Fruit fly (Drosophila melanogaster): ENCODE measurements around the gene NetA.

NetA gene

DNA sequence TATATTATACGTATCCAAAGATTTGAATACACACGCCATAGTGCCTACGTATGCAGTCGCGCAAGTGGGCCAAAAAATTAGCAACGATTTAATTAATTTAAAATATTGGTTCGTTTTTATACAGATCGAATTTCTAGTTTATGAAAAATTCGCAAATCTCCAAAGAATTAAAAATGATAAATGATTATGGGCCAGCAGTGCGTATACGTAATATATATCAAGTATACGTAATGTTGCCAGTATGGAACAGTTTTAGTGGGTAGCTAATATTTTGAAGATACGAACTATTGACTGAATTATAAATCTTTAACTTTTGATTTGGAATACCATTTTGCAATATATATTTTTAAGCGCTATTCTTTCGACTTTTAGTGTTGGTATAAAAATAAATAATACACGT is 60.6 kb downstream of the NetA start (continued):
- TF ChIP-seq CG9817 (tag; optimal IDR thresholded peaks at IDR 0.05) (peak; percentile 26), CG14710 (tag; optimal IDR thresholded peaks at IDR 0.05) (no peak), bab2 (GFP tag; optimal IDR thresholded peaks at IDR 0.05) (no peak), Rfx (GFP tag; IDR thresholded peaks at IDR 0.05) (peak; percentile 46; the same call in 1 of the 2 replicates), abd-A (tag; optimal IDR thresholded peaks at IDR 0.05) (no peak), Med (GFP tag) (peak; percentile 82), lmd (GFP tag; IDR thresholded peaks at IDR 0.05) (no peak; the same call in 1 of the 2 replicates), row (GFP tag; IDR thresholded peaks at IDR 0.05) (peak; percentile 28; the same call in 1 of the 3 replicates), bcd (GFP tag; optimal IDR thresholded peaks at IDR 0.05) (peak; percentile 1), Blimp-1 (GFP tag; optimal IDR thresholded peaks at IDR 0.05) (no peak), ERR (GFP tag; optimal IDR thresholded peaks at IDR 0.05) (no peak), Fer1 (GFP tag; optimal IDR thresholded peaks at IDR 0.05) (peak; percentile 9), CG7271 (tag; optimal IDR thresholded peaks at IDR 0.05) (no peak), Drgx (GFP tag; IDR thresholded peaks at IDR 0.05) (no peak), cg (GFP tag; optimal IDR thresholded peaks at IDR 0.05) (no peak), Hmr (GFP tag; optimal IDR thresholded peaks at IDR 0.05) (peak; percentile 31), dm (GFP tag; optimal IDR thresholded peaks at IDR 0.05) (no peak), unpg (GFP tag; optimal IDR thresholded peaks at IDR 0.05) (peak; percentile 16), CG6689 (GFP tag; IDR thresholded peaks at IDR 0.05) (0 out of 2 replicates have a peak, but pooled peaks have one; percentile 8), tgo (GFP tag; IDR thresholded peaks at IDR 0.05) (no peak), salm (tag; optimal IDR thresholded peaks at IDR 0.05) (peak; percentile 14), Aef1 (GFP tag; IDR thresholded peaks at IDR 0.05) (no peak), CG13424 (tag; optimal IDR thresholded peaks at IDR 0.05) (peak; percentile 56), Meics (GFP tag; optimal IDR thresholded peaks at IDR 0.05) (peak; percentile 61), Lhr (GFP tag; optimal IDR thresholded peaks at IDR 0.05) (no peak), Hr51 (GFP tag; optimal IDR thresholded peaks at IDR 0.05) (peak in 1 of 2 experiments; percentile 69), phol (tag; optimal IDR thresholded peaks at IDR 0.05) (peak; percentile 14), Dek (tag; optimal IDR thresholded peaks at IDR 0.05) (peak; percentile 7), CG6654 (GFP tag; optimal IDR thresholded peaks at IDR 0.05) (no peak), CG10366 (GFP tag; IDR thresholded peaks at IDR 0.05) (peak; percentile 8; the same call in 1 of the 2 replicates), CG7839 (tag; optimal IDR thresholded peaks at IDR 0.05) (peak; percentile 65), Oli (tag; optimal IDR thresholded peaks at IDR 0.05) (peak; percentile 42), CG6175 (GFP tag; IDR thresholded peaks at IDR 0.05) (no peak), CG18599 (GFP tag; optimal IDR thresholded peaks at IDR 0.05) (peak; percentile 26), NfI (GFP tag; optimal IDR thresholded peaks at IDR 0.05) (peak; percentile 9), CG1647 (GFP tag; optimal IDR thresholded peaks at IDR 0.05) (no peak), CG11504 (tag; optimal IDR thresholded peaks at IDR 0.05) (peak; percentile 53), grau (tag; optimal IDR thresholded peaks at IDR 0.05) (peak; percentile 57), CG17361 (GFP tag; IDR thresholded peaks at IDR 0.05) (peak; percentile 48; the same call in 1 of the 3 replicates), CG2678 (tag; optimal IDR thresholded peaks at IDR 0.05) (peak; percentile 62), slbo (GFP tag; IDR thresholded peaks at IDR 0.05) (peak; percentile 17; the same call in 1 of the 2 replicates), CG3407 (GFP tag; optimal IDR thresholded peaks at IDR 0.05) (no peak), pfk (GFP tag; optimal IDR thresholded peaks at IDR 0.05) (no peak), CG6765 (GFP tag; optimal IDR thresholded peaks at IDR 0.05) (peak; percentile 10), HHEX (GFP tag; optimal IDR thresholded peaks at IDR 0.05) (peak; percentile 28), CoRest (tag; optimal IDR thresholded peaks at IDR 0.05) (peak; percentile 66), lola (GFP tag; optimal IDR thresholded peaks at IDR 0.05) (no peak), CG17385 (GFP tag; optimal IDR thresholded peaks at IDR 0.05) (peak; percentile 22), CG4730 (GFP tag; IDR thresholded peaks at IDR 0.05) (0 out of 2 replicates have a peak, but pooled peaks have one; percentile 12)
